Worm (Caenorhabditis elegans) whole organism, young adult: ENCODE data around the gene akt-2.

Source experiments
- B0261.1 ChIP-seq: sonication (generic microtip); optimal IDR thresholded peaks from 2 replicates; lab custom pipeline; 2016; ENCODE audit warnings: mild to moderate bottlenecking, missing genetic modification characterization, moderate library complexity, missing compliant biosample characterization
- B0336.3 ChIP-seq: fragments of 200-800 bp; sonication (Bioruptor generic); IDR thresholded peaks from 2 replicates; pipeline ENCODE4 v1.3.6; 2022; ENCODE audit warnings: missing genetic modification characterization, missing compliant biosample characterization
- C17E4.6 ChIP-seq: fragments of 200-800 bp; sonication (Bioruptor generic); IDR thresholded peaks from 2 replicates; pipeline ENCODE4 v1.3.6; 2022; ENCODE audit warnings: missing genetic modification reagents, missing genetic modification characterization, missing compliant biosample characterization
- F33H1.4 ChIP-seq: fragments of 200-800 bp; sonication (Bioruptor generic); IDR thresholded peaks from 2 replicates; pipeline ENCODE4 v1.3.6; 2022; ENCODE audit warnings: missing genetic modification reagents, missing genetic modification characterization, missing compliant biosample characterization
- F37B4.10 ChIP-seq: fragments of 200-800 bp; sonication (Bioruptor generic); IDR thresholded peaks from 2 replicates; pipeline ENCODE4 v1.3.6; 2022; ENCODE audit warnings: missing genetic modification characterization, missing compliant biosample characterization
- F55B11.4 ChIP-seq: sonication (generic microtip); optimal IDR thresholded peaks from 2 replicates; lab custom pipeline; 2016; ENCODE audit warnings: missing compliant biosample characterization, missing genetic modification characterization, borderline replicate concordance; ENCODE audit not compliant: insufficient read depth
- F57A8.1 ChIP-seq: fragments of 200-800 bp; sonication (Bioruptor generic); optimal IDR thresholded peaks from 2 replicates; lab custom pipeline; 2018; ENCODE audit warnings: mild to moderate bottlenecking, missing genetic modification characterization, moderate library complexity, missing compliant biosample characterization
- F57C9.4 ChIP-seq: sonication (generic microtip); optimal IDR thresholded peaks from 2 replicates; lab custom pipeline; 2017; ENCODE audit warnings: mild to moderate bottlenecking, missing genetic modification characterization, missing compliant biosample characterization
- K12H6.12 ChIP-seq: fragments of 200-800 bp; sonication (Bioruptor generic); optimal IDR thresholded peaks from 2 replicates; lab custom pipeline; 2018; ENCODE audit warnings: mild to moderate bottlenecking, missing genetic modification characterization, missing compliant biosample characterization
- T26A5.8 ChIP-seq: sonication (generic microtip); optimal IDR thresholded peaks from 2 replicates; lab custom pipeline; 2016; ENCODE audit warnings: missing genetic modification characterization, missing compliant biosample characterization
- ama-1 ChIP-seq, 3 experiments: fragments of 150-350 bp in 1 of 3; sonication (generic microtip) in 2 of 3; optimal IDR thresholded peaks; 2 replicates each; lab custom pipeline; 2014 to 2018; ENCODE audit warnings: missing biosample characterization in 2 of 3, missing genetic modification characterization in 2 of 3, missing genetic modification reagents in 2 of 3
- athp-1 ChIP-seq: sonication (generic microtip); optimal IDR thresholded peaks from 2 replicates; lab custom pipeline; 2017; ENCODE audit warnings: mild to moderate bottlenecking, missing genetic modification characterization, missing compliant biosample characterization
- attf-5 ChIP-seq: fragments of 200-800 bp; sonication (Bioruptor generic); optimal IDR thresholded peaks from 2 replicates; lab custom pipeline; 2018; ENCODE audit warnings: mild to moderate bottlenecking, missing genetic modification characterization, missing compliant biosample characterization
- cebp-1 ChIP-seq, 2 experiments: fragments of 200-800 bp in 1 of 2; sonication (Bioruptor generic) in 1 of 2; sonication (generic microtip) in 1 of 2; IDR thresholded peaks in 1 of 2; optimal IDR thresholded peaks in 1 of 2; 2 replicates each; pipeline versions ENCODE4 v1.3.6 to Lab custom; 2017 to 2022; ENCODE audit warnings: missing compliant biosample characterization in 2 of 2, missing genetic modification characterization in 2 of 2, mild to moderate bottlenecking in 1 of 2, missing genetic modification reagents in 1 of 2, moderate library complexity in 1 of 2
- ceh-100 ChIP-seq: fragments of 200-800 bp; sonication (Bioruptor generic); IDR thresholded peaks from 2 replicates; pipeline ENCODE4 v1.3.6; 2022; ENCODE audit warnings: missing genetic modification reagents, missing genetic modification characterization, missing compliant biosample characterization
- ceh-40 ChIP-seq: fragments of 200-800 bp; sonication (Bioruptor generic); IDR thresholded peaks from 2 replicates; pipeline ENCODE4 v1.3.6; 2022; ENCODE audit warnings: missing genetic modification characterization, missing compliant biosample characterization
- ceh-58 ChIP-seq: fragments of 200-800 bp; sonication (Bioruptor generic); IDR thresholded peaks from 2 replicates; pipeline ENCODE4 v1.3.6; 2022; ENCODE audit warnings: missing genetic modification characterization, missing compliant biosample characterization
- chd-7 ChIP-seq: sonication (generic microtip); optimal IDR thresholded peaks from 2 replicates; lab custom pipeline; 2016; ENCODE audit warnings: mild to moderate bottlenecking, missing genetic modification characterization, moderate library complexity, missing compliant biosample characterization
- dpff-1 ChIP-seq: sonication (generic microtip); optimal IDR thresholded peaks from 2 replicates; lab custom pipeline; 2017; ENCODE audit warnings: mild to moderate bottlenecking, missing genetic modification characterization, missing compliant biosample characterization
- dpl-1 ChIP-seq: fragments of 150-350 bp; optimal IDR thresholded peaks from 2 replicates; lab custom pipeline; 2014; ENCODE audit warnings: missing biosample characterization, missing genetic modification reagents, missing genetic modification characterization
- egl-44 ChIP-seq: fragments of 200-800 bp; sonication (Bioruptor generic); IDR thresholded peaks from 2 replicates; pipeline ENCODE4 v1.3.6; 2022; ENCODE audit warnings: missing genetic modification reagents, missing genetic modification characterization, missing compliant biosample characterization
- gei-17 ChIP-seq: fragments of 200-800 bp; sonication (Bioruptor generic); optimal IDR thresholded peaks from 2 replicates; lab custom pipeline; 2018; ENCODE audit warnings: mild to moderate bottlenecking, missing genetic modification characterization, missing compliant biosample characterization
- hmg-1.2 ChIP-seq: fragments of 200-800 bp; sonication (Bioruptor generic); IDR thresholded peaks from 2 replicates; pipeline ENCODE4 v1.3.6; 2022; ENCODE audit warnings: missing genetic modification reagents, missing genetic modification characterization, missing compliant biosample characterization
- lin-54 ChIP-seq: fragments of 200-800 bp; sonication (Bioruptor generic); optimal IDR thresholded peaks from 2 replicates; lab custom pipeline; 2018; ENCODE audit warnings: mild to moderate bottlenecking, missing genetic modification characterization, missing compliant biosample characterization
- lir-1 ChIP-seq: fragments of 200-800 bp; sonication (Bioruptor generic); conservative IDR thresholded peaks from 2 replicates; pipeline ENCODE4 v1.3.6; 2022; ENCODE audit warnings: missing genetic modification reagents, missing genetic modification characterization, missing compliant biosample characterization
- lsl-1 ChIP-seq: fragments of 200-800 bp; sonication (Bioruptor generic); optimal IDR thresholded peaks from 2 replicates; lab custom pipeline; 2018; ENCODE audit warnings: mild to moderate bottlenecking, missing genetic modification characterization, moderate library complexity, missing compliant biosample characterization
- madf-10 ChIP-seq: sonication (generic microtip); optimal IDR thresholded peaks from 2 replicates; lab custom pipeline; 2016; ENCODE audit warnings: mild to moderate bottlenecking, missing genetic modification characterization, missing compliant biosample characterization
- madf-8 ChIP-seq: fragments of 200-800 bp; sonication (Bioruptor generic); conservative IDR thresholded peaks from 2 replicates; pipeline ENCODE4 v1.3.6; 2022; ENCODE audit warnings: missing genetic modification reagents, missing genetic modification characterization, missing compliant biosample characterization
- nhr-120 ChIP-seq: fragments of 200-800 bp; sonication (Bioruptor generic); IDR thresholded peaks from 2 replicates; pipeline ENCODE4 v1.3.6; 2022; ENCODE audit warnings: missing genetic modification characterization, missing compliant biosample characterization
- nhr-90 ChIP-seq: sonication (generic microtip); optimal IDR thresholded peaks from 2 replicates; lab custom pipeline; 2016; ENCODE audit warnings: missing genotype, mild to moderate bottlenecking, missing genetic modification characterization, missing compliant biosample characterization
- pbrm-1 ChIP-seq: fragments of 200-800 bp; sonication (Bioruptor generic); IDR thresholded peaks from 2 replicates; pipeline ENCODE4 v1.3.6; 2022; ENCODE audit warnings: missing genetic modification reagents, missing genetic modification characterization, missing compliant biosample characterization
- pha-4 ChIP-seq: fragments of 150-350 bp; sonication (generic microtip); optimal IDR thresholded peaks from 2 replicates; lab custom pipeline; 2014; ENCODE audit warnings: missing biosample characterization, missing genetic modification reagents, missing genetic modification characterization
- rpc-1 ChIP-seq, 2 experiments: fragments of 150-350 bp in 1 of 2; sonication (generic microtip) in 1 of 2; optimal IDR thresholded peaks; 2 replicates each; lab custom pipeline; 2014 to 2018; ENCODE audit warnings: missing biosample characterization in 1 of 2, missing genetic modification characterization in 1 of 2, missing genetic modification reagents in 1 of 2, missing genotype in 1 of 2
- sdz-38 ChIP-seq: sonication (generic microtip); optimal IDR thresholded peaks from 2 replicates; lab custom pipeline; 2016; ENCODE audit warnings: missing genotype, missing genetic modification characterization, missing compliant biosample characterization
- snpc-1.3 ChIP-seq: sonication (generic microtip); optimal IDR thresholded peaks from 2 replicates; lab custom pipeline; 2017; ENCODE audit warnings: missing genetic modification characterization, mild to moderate bottlenecking, missing compliant biosample characterization, antibody characterized with exemption, moderate library complexity, missing genotype, missing genetic modification reagents; ENCODE audit not compliant: insufficient read depth
- somi-1 ChIP-seq: fragments of 200-800 bp; sonication (Bioruptor generic); optimal IDR thresholded peaks from 2 replicates; lab custom pipeline; 2018; ENCODE audit warnings: mild to moderate bottlenecking, missing genetic modification characterization, missing compliant biosample characterization
- tbx-9 ChIP-seq: sonication (generic microtip); optimal IDR thresholded peaks from 2 replicates; lab custom pipeline; 2016; ENCODE audit warnings: borderline replicate concordance, missing genetic modification characterization, inconsistent platforms, missing compliant biosample characterization
- tlf-1 ChIP-seq: fragments of 200-800 bp; sonication (Bioruptor generic); optimal IDR thresholded peaks from 2 replicates; lab custom pipeline; 2018; ENCODE audit warnings: mild to moderate bottlenecking, missing genetic modification characterization, missing compliant biosample characterization
- unc-130 ChIP-seq: sonication (generic microtip); optimal IDR thresholded peaks from 2 replicates; lab custom pipeline; 2016; ENCODE audit warnings: missing genetic modification reagents, missing genetic modification characterization, missing compliant biosample characterization
- ztf-6 ChIP-seq: fragments of 200-800 bp; sonication (Bioruptor generic); IDR thresholded peaks from 2 replicates; pipeline ENCODE4 v1.3.6; 2022; ENCODE audit warnings: missing genetic modification reagents, missing genetic modification characterization, missing compliant biosample characterization

The akt-2 gene

ce11 chrX:14101986-14102385, 45.5 kb upstream of the akt-2 start, which contains the start of gene F16B12.6 (continued):
- TF ChIP-seq F57A8.1 (GFP tag; lab: Kevin White, UChicago) (no peak), pha-4 (tag; lab: Kevin White, UChicago) (no peak), F37B4.10 (GFP tag; lab: Robert Waterston, UW) (no peak), snpc-1.3 (tag; lab: Kevin White, UChicago) (no peak), athp-1 (no peak), F33H1.4 (GFP tag; lab: Robert Waterston, UW) (no peak), ztf-6 (GFP tag; lab: Robert Waterston, UW) (no peak), nhr-90 (tag; lab: Kevin White, UChicago) (no peak), cebp-1 (GFP tag; IDR thresholded peaks at IDR 0.05; lab: Robert Waterston, UW) (no peak), cebp-1 (tag; optimal IDR thresholded peaks at IDR 0.05; lab: Kevin White, UChicago) (no peak), rpc-1 (optimal IDR thresholded peaks at IDR 0.05; lab: Kevin White, UChicago) (no peak), rpc-1 (tag; optimal IDR thresholded peaks at IDR 0.05; lab: Kevin White, UChicago) (no peak), somi-1 (no peak), madf-10 (peak; percentile 31), ceh-58 (GFP tag; lab: Robert Waterston, UW) (no peak), T26A5.8 (tag; lab: Kevin White, UChicago) (no peak), chd-7 (tag; lab: Kevin White, UChicago) (no peak), hmg-1.2 (GFP tag; lab: Robert Waterston, UW) (peak; percentile 91), dpl-1 (GFP tag; lab: Kevin White, UChicago) (peak; percentile 43), nhr-120 (GFP tag; lab: Robert Waterston, UW) (no peak), B0336.3 (GFP tag; lab: Robert Waterston, UW) (no peak), tbx-9 (tag; lab: Kevin White, UChicago) (no peak), K12H6.12 (peak; percentile 71), lir-1 (no peak), F55B11.4 (tag; lab: Kevin White, UChicago) (no peak), sdz-38 (tag; lab: Kevin White, UChicago) (no peak), ama-1 (optimal IDR thresholded peaks at IDR 0.05; lab: Kevin White, UChicago) (no peak), ama-1 (GFP tag; optimal IDR thresholded peaks at IDR 0.05; lab: Kevin White, UChicago) (no peak), lin-54 (peak; percentile 28), ceh-100 (GFP tag; lab: Robert Waterston, UW) (no peak), attf-5 (GFP tag; lab: Kevin White, UChicago) (peak; percentile 92), B0261.1 (tag; lab: Kevin White, UChicago) (no peak), pbrm-1 (GFP tag; lab: Robert Waterston, UW) (peak; percentile 56; the same call in 1 of the 2 replicates), unc-130 (no peak), tlf-1 (GFP tag; lab: Kevin White, UChicago) (no peak)

- TF ChIP-seq gei-17 (GFP tag; lab: Kevin White, UChicago), result no peak
- TF ChIP-seq F57C9.4, result no peak
- TF ChIP-seq lir-1, result no peak
- TF ChIP-seq ceh-100 (GFP tag; lab: Robert Waterston, UW), result no peak
- no peak for TF ChIP-seq C17E4.6 (GFP tag; lab: Robert Waterston, UW)
- no peak for TF ChIP-seq F57A8.1 (GFP tag; lab: Kevin White, UChicago)
- no peak for TF ChIP-seq madf-8
- no peak for TF ChIP-seq ceh-40 (GFP tag; lab: Robert Waterston, UW)
- TF ChIP-seq pha-4 (tag; lab: Kevin White, UChicago), result no peak
- TF ChIP-seq egl-44 (GFP tag; lab: Robert Waterston, UW), result no peak
- no peak for TF ChIP-seq lsl-1 (GFP tag; lab: Kevin White, UChicago)
- no peak for TF ChIP-seq dpff-1 (tag; lab: Kevin White, UChicago)
Measured at ce11 chrX:14102474-14102873, 45.0 kb upstream of the akt-2 start.
